Worm (Caenorhabditis elegans) whole organism, L2 larva: ENCODE data around the gene ndua-8.

ENCODE experiments used
- C34F6.9 ChIP-seq: fragments of 150-350 bp; optimal IDR thresholded peaks from 2 replicates; lab custom pipeline; 2014; ENCODE audit warnings: missing biosample characterization, missing genetic modification characterization
- F13H6.1 ChIP-seq: sonication (generic microtip); optimal IDR thresholded peaks from 2 replicates; lab custom pipeline; 2016; ENCODE audit warnings: missing genetic modification characterization, missing compliant biosample characterization
- Y55F3AM.14 ChIP-seq: fragments of 200-800 bp; sonication (Bioruptor generic); optimal IDR thresholded peaks from 2 replicates; lab custom pipeline; 2018; ENCODE audit warnings: mild to moderate bottlenecking, missing genetic modification characterization, missing compliant biosample characterization
- ZK546.5 ChIP-seq: sonication (generic microtip); optimal IDR thresholded peaks from 2 replicates; lab custom pipeline; 2017; ENCODE audit warnings: missing biosample characterization, missing genetic modification characterization
- blmp-1 ChIP-seq: sonication (generic microtip); optimal IDR thresholded peaks from 2 replicates; lab custom pipeline; 2017; ENCODE audit warnings: missing genetic modification characterization, mild to moderate bottlenecking, missing compliant biosample characterization, antibody characterized with exemption, moderate library complexity; ENCODE audit not compliant: insufficient read depth
- ceh-82 ChIP-seq: fragments of 150-350 bp; optimal IDR thresholded peaks from 2 replicates; lab custom pipeline; 2014; ENCODE audit warnings: missing biosample characterization, missing genetic modification characterization
- crh-2 ChIP-seq: sonication (generic microtip); optimal IDR thresholded peaks from 2 replicates; lab custom pipeline; 2017; ENCODE audit warnings: missing biosample characterization, missing genetic modification characterization
- egl-27 ChIP-seq: sonication (generic microtip); optimal IDR thresholded peaks from 3 replicates; lab custom pipeline; 2017; ENCODE audit warnings: missing biosample characterization, missing genetic modification reagents, missing genetic modification characterization
- elt-1 ChIP-seq: fragments of 150-350 bp; optimal IDR thresholded peaks from 2 replicates; lab custom pipeline; 2014; ENCODE audit warnings: missing biosample characterization, missing genetic modification characterization
- elt-3 ChIP-seq: sonication (generic microtip); optimal IDR thresholded peaks from 2 replicates; lab custom pipeline; 2017; ENCODE audit warnings: missing biosample characterization, missing genetic modification characterization
- fos-1 ChIP-seq: fragments of 150-350 bp; optimal IDR thresholded peaks from 2 replicates; lab custom pipeline; 2014; ENCODE audit warnings: missing biosample characterization, missing genetic modification characterization
- gmeb-1 ChIP-seq: fragments of 150-350 bp; optimal IDR thresholded peaks from 2 replicates; lab custom pipeline; 2014; ENCODE audit warnings: missing biosample characterization, missing genetic modification characterization
- lin-11 ChIP-seq: fragments of 150-350 bp; sonication (generic microtip); optimal IDR thresholded peaks from 2 replicates; lab custom pipeline; 2014; ENCODE audit warnings: missing biosample characterization, missing genetic modification characterization, inconsistent platforms, mixed read lengths
- lin-13 ChIP-seq: fragments of 150-350 bp; optimal IDR thresholded peaks from 2 replicates; lab custom pipeline; 2014; ENCODE audit warnings: missing biosample characterization, missing genetic modification reagents, missing genetic modification characterization
- lin-39 ChIP-seq: fragments of 150-350 bp; optimal IDR thresholded peaks from 2 replicates; lab custom pipeline; 2014; ENCODE audit warnings: missing biosample characterization, missing genetic modification reagents, missing genetic modification characterization
- lsy-2 ChIP-seq, 2 experiments: fragments of 150-350 bp in 1 of 2; sonication (generic microtip) in 1 of 2; optimal IDR thresholded peaks; 2 replicates each; lab custom pipeline; 2014 to 2017; ENCODE audit warnings: missing biosample characterization in 2 of 2, missing genetic modification characterization in 2 of 2
- mab-5 ChIP-seq: fragments of 150-350 bp; optimal IDR thresholded peaks from 2 replicates; lab custom pipeline; 2014; ENCODE audit warnings: missing biosample characterization, missing genetic modification characterization
- mbf-1 ChIP-seq: sonication (generic microtip); optimal IDR thresholded peaks from 2 replicates; lab custom pipeline; 2017; ENCODE audit warnings: missing biosample characterization, missing genetic modification characterization
- mdl-1 ChIP-seq, 2 experiments: fragments of 150-350 bp in 1 of 2; sonication (generic microtip) in 1 of 2; optimal IDR thresholded peaks; 2 replicates each; lab custom pipeline; 2017; ENCODE audit warnings: missing biosample characterization in 2 of 2, missing genetic modification characterization in 2 of 2
- nhr-10 ChIP-seq: sonication (generic microtip); optimal IDR thresholded peaks from 2 replicates; lab custom pipeline; 2017; ENCODE audit warnings: missing biosample characterization, missing genetic modification characterization
- nhr-11 ChIP-seq: fragments of 150-350 bp; optimal IDR thresholded peaks from 2 replicates; lab custom pipeline; 2014; ENCODE audit warnings: missing biosample characterization, missing genetic modification characterization
- nhr-129 ChIP-seq: fragments of 150-350 bp; optimal IDR thresholded peaks from 2 replicates; lab custom pipeline; 2014; ENCODE audit warnings: missing biosample characterization, missing genetic modification characterization
- nhr-21 ChIP-seq: fragments of 150-350 bp; optimal IDR thresholded peaks from 2 replicates; lab custom pipeline; 2014; ENCODE audit warnings: missing biosample characterization, missing genetic modification characterization
- nhr-25 ChIP-seq: fragments of 150-350 bp; sonication (generic microtip); optimal IDR thresholded peaks from 3 replicates; lab custom pipeline; 2014; ENCODE audit warnings: missing biosample characterization, missing genetic modification characterization
- peb-1 ChIP-seq: fragments of 150-350 bp; optimal IDR thresholded peaks from 2 replicates; lab custom pipeline; 2014; ENCODE audit warnings: missing biosample characterization, missing genetic modification characterization
- skn-1 ChIP-seq: sonication (generic microtip); optimal IDR thresholded peaks from 2 replicates; lab custom pipeline; 2017; ENCODE audit warnings: missing biosample characterization, missing genetic modification characterization
- sma-3 ChIP-seq: sonication (generic microtip); optimal IDR thresholded peaks from 2 replicates; lab custom pipeline; 2016; ENCODE audit warnings: missing genetic modification reagents, missing genetic modification characterization, missing compliant biosample characterization
- sma-9 ChIP-seq, 2 experiments: fragments of 150-350 bp in 1 of 2; sonication (generic microtip) in 1 of 2; optimal IDR thresholded peaks; 2 replicates each; lab custom pipeline; 2014 to 2016; ENCODE audit warnings: missing genetic modification characterization in 2 of 2, mild to moderate bottlenecking in 1 of 2, missing biosample characterization in 1 of 2, missing compliant biosample characterization in 1 of 2, missing genetic modification reagents in 1 of 2, moderate library complexity in 1 of 2
- snpc-4 ChIP-seq: fragments of 150-350 bp; optimal IDR thresholded peaks from 2 replicates; lab custom pipeline; 2014; ENCODE audit warnings: missing biosample characterization, missing genetic modification characterization
- unc-39 ChIP-seq: fragments of 150-350 bp; optimal IDR thresholded peaks from 2 replicates; lab custom pipeline; 2014; ENCODE audit warnings: missing biosample characterization, missing genetic modification characterization
- unc-55 ChIP-seq: fragments of 150-350 bp; sonication (generic microtip); optimal IDR thresholded peaks from 3 replicates; lab custom pipeline; 2014; ENCODE audit warnings: missing biosample characterization, missing genetic modification reagents, missing genetic modification characterization
- unc-62 ChIP-seq: fragments of 150-350 bp; optimal IDR thresholded peaks from 2 replicates; lab custom pipeline; 2014; ENCODE audit warnings: missing biosample characterization, missing genetic modification reagents, missing genetic modification characterization
- zag-1 ChIP-seq: fragments of 150-350 bp; optimal IDR thresholded peaks from 2 replicates; lab custom pipeline; 2014; ENCODE audit warnings: missing biosample characterization, missing genetic modification characterization
- ztf-1 ChIP-seq: fragments of 200-800 bp; sonication (Bioruptor generic); conservative IDR thresholded peaks from 2 replicates; pipeline ENCODE4 v1.3.6; 2022; ENCODE audit warnings: missing genetic modification characterization, missing compliant biosample characterization
- ztf-11 ChIP-seq: sonication (generic microtip); optimal IDR thresholded peaks from 2 replicates; lab custom pipeline; 2017; ENCODE audit warnings: missing biosample characterization, missing genetic modification characterization

Gene ndua-8

ce11 chrIII:2576360-2577259 lies 47.7 kb downstream of the ndua-8 start (continued):
- TF ChIP-seq peb-1 (tag; lab: Kevin White, UChicago) = no peak
- peak; percentile 7 for TF ChIP-seq egl-27
- no peak for TF ChIP-seq nhr-25 (tag; lab: Kevin White, UChicago)
- TF ChIP-seq Y55F3AM.14 = peak; percentile 75
- TF ChIP-seq nhr-10 (tag; lab: Kevin White, UChicago) = no peak
- TF ChIP-seq snpc-4 (tag; lab: Kevin White, UChicago) = peak; percentile 30

- TF ChIP-seq ztf-1 (GFP tag; lab: Robert Waterston, UW) = no peak
- TF ChIP-seq elt-1 (tag; lab: Kevin White, UChicago) = no peak
- no peak for TF ChIP-seq lsy-2 (tag; optimal IDR thresholded peaks at IDR 0.05; lab: Kevin White, UChicago)
- TF ChIP-seq unc-62 (GFP tag; lab: Kevin White, UChicago) = no peak
These were observed 49.1 kb downstream of the ndua-8 start for ce11 chrIII:2577982-2578381.

- peak; percentile 17 to 29 for TF ChIP-seq mdl-1 (tag; optimal IDR thresholded peaks at IDR 0.05; lab: Kevin White, UChicago)
- peak; percentile 28 for TF ChIP-seq nhr-25 (tag; lab: Kevin White, UChicago)
- peak; percentile 84 for TF ChIP-seq unc-55 (GFP tag; lab: Kevin White, UChicago)
- TF ChIP-seq nhr-11 = no peak
- TF ChIP-seq snpc-4 (tag; lab: Kevin White, UChicago) = no peak
- peak; percentile 59 for TF ChIP-seq lin-13
- TF ChIP-seq mab-5 = peak; percentile 21
- TF ChIP-seq unc-62 (GFP tag; lab: Kevin White, UChicago) = no peak
- no peak for TF ChIP-seq ztf-1 (GFP tag; lab: Robert Waterston, UW)
- peak in 1 of 2 experiments; percentile 78 for TF ChIP-seq lsy-2 (tag; optimal IDR thresholded peaks at IDR 0.05; lab: Kevin White, UChicago)
- peak; percentile 3 for TF ChIP-seq sma-3 (GFP tag; lab: Kevin White, UChicago)
- TF ChIP-seq crh-2 = peak; percentile 68
- TF ChIP-seq blmp-1 (tag; lab: Kevin White, UChicago) = peak; percentile 71
- no peak for TF ChIP-seq mbf-1
- peak; percentile 39 for TF ChIP-seq nhr-129
- peak; percentile 49 for TF ChIP-seq F13H6.1
- TF ChIP-seq ztf-11 (tag; lab: Kevin White, UChicago) = no peak
- TF ChIP-seq C34F6.9 (tag; lab: Kevin White, UChicago) = peak; percentile 90
- TF ChIP-seq skn-1 (tag; lab: Kevin White, UChicago) = no peak
- peak; percentile 76 for TF ChIP-seq sma-9 (GFP tag; optimal IDR thresholded peaks at IDR 0.05; lab: Kevin White, UChicago)
- TF ChIP-seq sma-9 (tag; optimal IDR thresholded peaks at IDR 0.05; lab: Kevin White, UChicago) = no peak
- TF ChIP-seq fos-1 = peak; percentile 52
- TF ChIP-seq nhr-21 = peak; percentile 5
- no peak for TF ChIP-seq zag-1 (tag; lab: Kevin White, UChicago)
- TF ChIP-seq gmeb-1 (tag; lab: Kevin White, UChicago) = peak; percentile 53
These were observed 49.7 kb downstream of the ndua-8 start for ce11 chrIII:2578563-2578962.

- TF ChIP-seq lin-13 (no peak), ceh-82 (tag; lab: Kevin White, UChicago) (no peak), unc-39 (tag; lab: Kevin White, UChicago) (no peak), lin-39 (tag; lab: Kevin White, UChicago) (no peak), C34F6.9 (tag; lab: Kevin White, UChicago) (no peak), nhr-10 (tag; lab: Kevin White, UChicago) (no peak), elt-3 (tag; lab: Kevin White, UChicago) (no peak), F13H6.1 (no peak), crh-2 (no peak), fos-1 (no peak), snpc-4 (tag; lab: Kevin White, UChicago) (no peak), ZK546.5 (no peak), mdl-1 (tag; optimal IDR thresholded peaks at IDR 0.05; lab: Kevin White, UChicago) (no peak), lin-11 (tag; lab: Kevin White, UChicago) (no peak)
These were observed 50.1 kb downstream of the ndua-8 start, which contains the start of gene Y71H2B.8 for ce11 chrIII:2578993-2579392. Gene Y71H2B.8, plus strand, starts transcription at chrIII:2579293.
